Worm (Caenorhabditis elegans) whole organism, midembryonic: ENCODE results near the gene F56D5.9.

Experiments used
- T22C8.4 ChIP-seq: fragments of 200-800 bp; sonication (Bioruptor generic); IDR thresholded peaks from 2 replicates; pipeline ENCODE4 v1.3.6; 2022; ENCODE audit warnings: missing genetic modification characterization, missing compliant biosample characterization
- cog-1 ChIP-seq: sonication (generic microtip); optimal IDR thresholded peaks from 2 replicates; lab custom pipeline; 2016; ENCODE audit warnings: missing genetic modification characterization, missing compliant biosample characterization
- flt-1 ChIP-seq: fragments of 200-800 bp; sonication (Bioruptor generic); IDR thresholded peaks from 2 replicates; pipeline ENCODE4 v1.3.6; 2022; ENCODE audit warnings: missing genetic modification characterization, missing compliant biosample characterization
- klf-2 ChIP-seq: fragments of 200-800 bp; sonication (Bioruptor generic); conservative IDR thresholded peaks from 2 replicates; pipeline ENCODE4 v1.3.6; 2022; ENCODE audit warnings: missing genetic modification reagents, missing genetic modification characterization, missing compliant biosample characterization
- med-1 ChIP-seq: sonication (generic microtip); optimal IDR thresholded peaks from 2 replicates; lab custom pipeline; 2017; ENCODE audit warnings: missing genetic modification characterization, mild to moderate bottlenecking, missing compliant biosample characterization, antibody characterized with exemption, missing genetic modification reagents; ENCODE audit not compliant: insufficient read depth
- ref-1 ChIP-seq: fragments of 200-800 bp; sonication (Bioruptor generic); conservative IDR thresholded peaks from 2 replicates; pipeline ENCODE4 v1.3.6; 2022; ENCODE audit warnings: missing genetic modification reagents, missing genetic modification characterization, missing compliant biosample characterization
- tab-1 ChIP-seq: fragments of 200-800 bp; sonication (Bioruptor generic); IDR thresholded peaks from 2 replicates; pipeline ENCODE4 v1.3.6; 2022; ENCODE audit warnings: missing genetic modification characterization, missing compliant biosample characterization
- ztf-23 ChIP-seq: fragments of 200-800 bp; sonication (Bioruptor generic); IDR thresholded peaks from 2 replicates; pipeline ENCODE4 v1.3.6; 2022; ENCODE audit warnings: missing genetic modification reagents, missing genetic modification characterization, missing compliant biosample characterization
- ztf-29 ChIP-seq: fragments of 200-800 bp; sonication (Bioruptor generic); IDR thresholded peaks from 2 replicates; pipeline ENCODE4 v1.3.6; 2022; ENCODE audit warnings: missing genetic modification reagents, missing genetic modification characterization, missing compliant biosample characterization

F56D5.9 gene

DNA sequence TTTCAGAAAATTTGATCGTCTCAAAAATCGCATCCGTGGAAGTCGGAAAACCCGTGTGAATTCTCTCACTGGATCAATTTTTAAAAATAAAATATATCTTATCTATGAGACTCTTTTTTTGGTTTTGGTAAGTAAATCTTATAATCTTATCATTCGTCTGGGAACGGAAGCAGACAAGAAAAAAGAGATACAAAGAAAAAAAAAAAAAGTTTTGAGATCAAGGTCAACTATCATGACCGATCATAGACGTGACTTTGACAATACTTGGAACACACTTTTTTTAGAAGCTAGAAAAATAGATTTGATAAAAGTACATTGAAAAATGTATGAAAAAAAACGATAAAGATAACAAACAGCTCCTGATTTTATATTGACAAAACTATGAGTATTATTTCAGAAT lies 45.8 kb downstream of the F56D5.9 start:
- TF ChIP-seq flt-1 (GFP tag; lab: Robert Waterston, UW): no peak
- TF ChIP-seq ztf-29: no peak

DNA sequence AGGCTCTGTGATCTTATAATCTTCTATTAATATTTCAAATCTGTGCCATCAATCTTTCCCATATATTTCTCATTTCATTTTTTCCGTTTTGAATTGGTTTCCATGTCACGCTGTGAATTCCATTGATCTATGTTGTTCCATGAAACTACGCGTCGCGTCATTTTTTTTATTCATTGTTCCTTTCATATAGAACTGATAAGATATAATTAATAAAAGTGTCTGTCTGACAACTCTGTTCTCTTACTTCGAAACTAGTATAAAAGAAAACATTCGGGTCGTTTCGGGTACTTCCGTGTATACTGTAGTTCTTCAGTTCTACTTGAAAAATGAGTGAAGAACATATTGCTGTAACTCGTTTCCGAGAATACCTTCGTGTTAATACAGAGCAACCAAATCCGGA lies 47.8 kb downstream of the F56D5.9 start, which contains the start of gene C10C5.3:
Gene C10C5.3 (plus strand): TSS at position 301 of the 400 bp plus-strand sequence.
- TF ChIP-seq klf-2 (GFP tag; lab: Robert Waterston, UW): no peak
- TF ChIP-seq med-1 (GFP tag; lab: Kevin White, UChicago): no peak
- TF ChIP-seq flt-1 (GFP tag; lab: Robert Waterston, UW): no peak
- TF ChIP-seq T22C8.4: no peak
- TF ChIP-seq ref-1 (GFP tag; lab: Robert Waterston, UW): no peak
- no peak for TF ChIP-seq cog-1
- TF ChIP-seq ztf-29: no peak
- no peak for TF ChIP-seq ztf-23 (GFP tag; lab: Robert Waterston, UW)
- TF ChIP-seq tab-1 (GFP tag; lab: Robert Waterston, UW): no peak

DNA sequence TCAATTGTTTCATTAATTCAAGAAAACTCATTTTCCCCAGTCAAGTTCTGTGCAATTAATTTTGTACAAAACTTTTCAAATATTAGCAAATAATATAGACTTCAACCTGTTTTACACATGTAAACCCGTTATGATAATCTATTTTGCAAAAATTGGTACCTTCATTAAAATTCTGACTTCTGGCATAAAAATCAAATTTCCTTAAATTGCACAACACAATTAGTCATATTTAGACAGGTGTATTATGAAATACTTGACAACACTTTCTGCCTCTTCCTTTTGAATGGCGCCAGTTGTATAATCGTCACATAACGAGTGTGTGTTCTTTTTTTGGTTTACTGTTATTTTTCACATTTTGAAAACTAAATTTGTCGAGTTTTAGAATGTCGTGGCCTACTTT lies 51.2 kb downstream of the F56D5.9 start, which contains the start of gene fbxc-58:
Gene fbxc-58 (plus strand): TSS at position 383 of the 400 bp plus-strand sequence.
- no peak for TF ChIP-seq T22C8.4
- TF ChIP-seq flt-1 (GFP tag; lab: Robert Waterston, UW): no peak
- no peak for TF ChIP-seq med-1 (GFP tag; lab: Kevin White, UChicago)
- TF ChIP-seq tab-1 (GFP tag; lab: Robert Waterston, UW): no peak
- TF ChIP-seq ztf-29: no peak
- TF ChIP-seq ztf-23 (GFP tag; lab: Robert Waterston, UW): no peak
- no peak for TF ChIP-seq klf-2 (GFP tag; lab: Robert Waterston, UW)
